Worm (Caenorhabditis elegans): ENCODE results near the gene C01G10.5.
A peak's percentile ranks its signal among the peaks of the same experiment; 100 is the strongest.

The C01G10.5 gene

ce11 chrV:15071015-15071810 is 18.1 kb downstream of the C01G10.5 start, which contains the start of gene unc-76 (continued):
- TF ChIP-seq Y75B8A.6 (GFP tag; IDR thresholded peaks at IDR 0.05) (no peak), mxl-3 (GFP tag; optimal IDR thresholded peaks at IDR 0.05) (no peak), ZK546.5 (tag; optimal IDR thresholded peaks at IDR 0.05) (no peak), tag-97 (GFP tag; IDR thresholded peaks at IDR 0.05) (no peak), daf-8 (GFP tag; IDR thresholded peaks at IDR 0.05) (no peak), vab-7 (GFP tag; IDR thresholded peaks at IDR 0.05) (no peak), R02D3.7 (tag; optimal IDR thresholded peaks at IDR 0.05) (no peak), lir-3 (tag; optimal IDR thresholded peaks at IDR 0.05) (no peak), F10B5.3 (tag; optimal IDR thresholded peaks at IDR 0.05) (no peak), rbr-2 (tag; optimal IDR thresholded peaks at IDR 0.05) (peak; percentile 92), nhr-48 (tag; optimal IDR thresholded peaks at IDR 0.05) (no peak), hif-1 (tag; optimal IDR thresholded peaks at IDR 0.05) (peak in 1 of 2 experiments; percentile 47), unc-39 (tag; optimal IDR thresholded peaks at IDR 0.05) (no peak), dve-1 (tag; optimal IDR thresholded peaks at IDR 0.05; ENCODE audit: insufficient read depth) (peak; percentile 72), T26A8.4 (GFP tag; IDR thresholded peaks at IDR 0.05) (peak; percentile 41; the same call in 1 of the 2 replicates), nhr-237 (tag; optimal IDR thresholded peaks at IDR 0.05) (no peak), snpc-4 (tag; optimal IDR thresholded peaks at IDR 0.05) (no peak), egl-27 (tag; optimal IDR thresholded peaks at IDR 0.05) (no peak), snpc-1.2 (GFP tag; IDR thresholded peaks at IDR 0.05) (no peak), nhr-77 (tag; optimal IDR thresholded peaks at IDR 0.05) (no peak), madf-9 (GFP tag; conservative IDR thresholded peaks at IDR 0.05) (no peak), spr-3 (GFP tag; optimal IDR thresholded peaks at IDR 0.05) (no peak), ama-1 (optimal IDR thresholded peaks at IDR 0.05) (no peak), cey-2 (tag; optimal IDR thresholded peaks at IDR 0.05; ENCODE audit: borderline replicate concordance, insufficient read depth) (no peak), sdz-12 (GFP tag; optimal IDR thresholded peaks at IDR 0.05) (no peak), mxl-2 (GFP tag; conservative IDR thresholded peaks at IDR 0.05) (no peak), aly-2 (tag; optimal IDR thresholded peaks at IDR 0.05) (no peak), pqm-1 (tag; optimal IDR thresholded peaks at IDR 0.05) (no peak), ztf-7 (tag; optimal IDR thresholded peaks at IDR 0.05) (no peak), ztf-11 (tag; optimal IDR thresholded peaks at IDR 0.05) (no peak), dmd-9 (GFP tag; IDR thresholded peaks at IDR 0.05) (no peak), nhr-6 (tag; optimal IDR thresholded peaks at IDR 0.05) (peak; percentile 87), ceh-44 (GFP tag; IDR thresholded peaks at IDR 0.05) (no peak), spr-1 (tag; optimal IDR thresholded peaks at IDR 0.05) (no peak), nhr-42 (GFP tag; IDR thresholded peaks at IDR 0.05) (no peak), mdt-29 (GFP tag; IDR thresholded peaks at IDR 0.05) (no peak), ctbp-1 (GFP tag; IDR thresholded peaks at IDR 0.05) (peak; percentile 72), madf-5 (GFP tag; IDR thresholded peaks at IDR 0.05) (no peak)

- TF ChIP-seq lsy-2 (tag; optimal IDR thresholded peaks at IDR 0.05): peak in 1 of 2 experiments; percentile 61
- TF ChIP-seq fkh-10 (GFP tag; optimal IDR thresholded peaks at IDR 0.05): peak; percentile 14
- TF ChIP-seq lim-7 (GFP tag; IDR thresholded peaks at IDR 0.05): no peak
Observed at ce11 chrV:15069435-15069985, 19.8 kb downstream of the C01G10.5 start.

All from whole organism, L4 larva.